Fruit fly (Drosophila melanogaster) whole organism, prepupa: ENCODE results near the gene CLIP-190.

Experiments
- Blimp-1 ChIP-seq: fragments of 200-800 bp; sonication (Bioruptor generic); optimal IDR thresholded peaks from 3 replicates; lab custom pipeline; 2017; ENCODE audit warnings: missing biosample characterization, missing genetic modification characterization, mild to moderate bottlenecking, moderate library complexity, missing genetic modification reagents
- CG10631 ChIP-seq: fragments of 200-800 bp; sonication (Bioruptor generic); optimal IDR thresholded peaks from 2 replicates; lab custom pipeline; 2016; ENCODE audit warnings: missing biosample characterization, missing genetic modification characterization
- CG11294 ChIP-seq: fragments of 200-800 bp; sonication (Bioruptor generic); IDR thresholded peaks from 2 replicates; pipeline ENCODE4 v1.3.6; 2022; ENCODE audit warnings: missing biosample characterization, missing genetic modification characterization
- CG11762 ChIP-seq: fragments of 200-800 bp; sonication (Bioruptor generic); optimal IDR thresholded peaks from 3 replicates; lab custom pipeline; 2016; ENCODE audit warnings: missing biosample characterization, missing genetic modification characterization; ENCODE audit not compliant: insufficient read depth
- CG11902 ChIP-seq: fragments of 200-800 bp; sonication (Bioruptor generic); optimal IDR thresholded peaks from 3 replicates; lab custom pipeline; 2016; ENCODE audit warnings: missing biosample characterization, missing genetic modification characterization
- CG15336 ChIP-seq: fragments of 200-800 bp; sonication (Bioruptor generic); IDR thresholded peaks from 2 replicates; pipeline ENCODE4 v1.3.6; 2022; ENCODE audit warnings: missing biosample characterization, missing genetic modification characterization
- CG16779 ChIP-seq: fragments of 200-800 bp; sonication (Bioruptor generic); optimal IDR thresholded peaks from 3 replicates; lab custom pipeline; 2017; ENCODE audit warnings: missing biosample characterization, mild to moderate bottlenecking, missing genetic modification characterization
- CG3032 ChIP-seq: fragments of 200-800 bp; optimal IDR thresholded peaks from 2 replicates; lab custom pipeline; 2019; ENCODE audit warnings: missing biosample characterization, mild to moderate bottlenecking, missing genetic modification characterization, moderate library complexity
- CG31627 ChIP-seq: fragments of 200-800 bp; sonication (Bioruptor generic); optimal IDR thresholded peaks from 3 replicates; lab custom pipeline; 2016; ENCODE audit warnings: missing biosample characterization, missing genetic modification characterization
- CG32006 ChIP-seq: fragments of 200-800 bp; sonication (Bioruptor generic); optimal IDR thresholded peaks from 3 replicates; lab custom pipeline; 2017; ENCODE audit warnings: missing biosample characterization, mild to moderate bottlenecking, missing genetic modification characterization
- CG34406 ChIP-seq: fragments of 200-800 bp; sonication (Bioruptor generic); optimal IDR thresholded peaks from 3 replicates; lab custom pipeline; 2016; ENCODE audit warnings: missing biosample characterization, missing genetic modification characterization
- CG3919 ChIP-seq: fragments of 200-800 bp; sonication (Bioruptor generic); optimal IDR thresholded peaks from 3 replicates; lab custom pipeline; 2016; ENCODE audit warnings: missing biosample characterization, missing genetic modification characterization
- CG6163 ChIP-seq: fragments of 200-800 bp; sonication (Bioruptor generic); IDR thresholded peaks from 3 replicates; pipeline ENCODE4 v1.3.6; 2022; ENCODE audit warnings: missing biosample characterization, missing genetic modification characterization
- CG6276 ChIP-seq: fragments of 200-800 bp; sonication (Bioruptor generic); optimal IDR thresholded peaks from 2 replicates; lab custom pipeline; 2017; ENCODE audit warnings: missing biosample characterization, mild to moderate bottlenecking, missing genetic modification characterization
- CG6792 ChIP-seq: fragments of 200-800 bp; sonication (Bioruptor generic); optimal IDR thresholded peaks from 3 replicates; lab custom pipeline; 2016; ENCODE audit warnings: missing biosample characterization, missing genetic modification characterization
- CG7368 ChIP-seq: fragments of 200-800 bp; sonication (Bioruptor generic); optimal IDR thresholded peaks from 3 replicates; lab custom pipeline; 2016; ENCODE audit warnings: missing biosample characterization, missing genetic modification characterization
- CG8119 ChIP-seq: fragments of 200-800 bp; sonication (Bioruptor generic); IDR thresholded peaks from 3 replicates; pipeline ENCODE4 v1.3.6; 2022; ENCODE audit warnings: missing biosample characterization, missing genetic modification characterization
- CG8319 ChIP-seq: fragments of 200-800 bp; sonication (Bioruptor generic); optimal IDR thresholded peaks from 3 replicates; lab custom pipeline; 2016; ENCODE audit warnings: missing biosample characterization, missing genetic modification characterization
- CG8632 ChIP-seq: fragments of 200-800 bp; sonication (Bioruptor generic); optimal IDR thresholded peaks from 3 replicates; lab custom pipeline; 2016; ENCODE audit warnings: missing biosample characterization, missing genetic modification characterization
- Eip78C ChIP-seq: fragments of 200-800 bp; sonication (Bioruptor generic); peaks from one replicate; lab custom pipeline; 2016; ENCODE audit warnings: missing biosample characterization, missing genetic modification characterization
- Eip93F ChIP-seq: fragments of 200-800 bp; sonication (Bioruptor generic); optimal IDR thresholded peaks from 2 replicates; lab custom pipeline; 2016; ENCODE audit warnings: missing biosample characterization, mild to moderate bottlenecking, missing genetic modification characterization
- Ets96B ChIP-seq: fragments of 200-800 bp; optimal IDR thresholded peaks from 2 replicates; lab custom pipeline; 2019; ENCODE audit warnings: missing biosample characterization, mild to moderate bottlenecking, missing genetic modification characterization, moderate library complexity
- Hr39 ChIP-seq: fragments of 200-800 bp; sonication (Bioruptor generic); optimal IDR thresholded peaks from 2 replicates; lab custom pipeline; 2016; ENCODE audit warnings: missing biosample characterization, missing genetic modification characterization
- Hr4 ChIP-seq: fragments of 200-800 bp; sonication (Bioruptor generic); optimal IDR thresholded peaks from 3 replicates; lab custom pipeline; 2016; ENCODE audit warnings: missing biosample characterization, missing genetic modification characterization
- Lpt ChIP-seq: fragments of 200-800 bp; sonication (Bioruptor generic); optimal IDR thresholded peaks from 3 replicates; lab custom pipeline; 2016; ENCODE audit warnings: missing biosample characterization, missing genetic modification characterization
- Met ChIP-seq: fragments of 200-800 bp; sonication (Bioruptor generic); optimal IDR thresholded peaks from 3 replicates; lab custom pipeline; 2016; ENCODE audit warnings: missing biosample characterization, missing genetic modification characterization
- OdsH ChIP-seq: fragments of 200-800 bp; sonication (Bioruptor generic); optimal IDR thresholded peaks from 3 replicates; lab custom pipeline; 2016; ENCODE audit warnings: missing biosample characterization, missing genetic modification characterization
- Smox ChIP-seq: fragments of 200-800 bp; sonication (Bioruptor generic); optimal IDR thresholded peaks from 3 replicates; lab custom pipeline; 2016; ENCODE audit warnings: missing biosample characterization, missing genetic modification characterization
- Sox102F ChIP-seq: fragments of 200-800 bp; sonication (Bioruptor generic); optimal IDR thresholded peaks from 2 replicates; lab custom pipeline; 2016; ENCODE audit warnings: missing biosample characterization, mild to moderate bottlenecking, missing genetic modification characterization
- Sox15 ChIP-seq: fragments of 200-800 bp; sonication (Bioruptor generic); optimal IDR thresholded peaks from 3 replicates; lab custom pipeline; 2016; ENCODE audit warnings: missing biosample characterization, missing genetic modification characterization
- acj6 ChIP-seq: fragments of 200-800 bp; sonication (Bioruptor generic); optimal IDR thresholded peaks from 3 replicates; lab custom pipeline; 2016; ENCODE audit warnings: missing biosample characterization, missing genetic modification characterization
- dac ChIP-seq: fragments of 200-800 bp; sonication (Bioruptor generic); optimal IDR thresholded peaks from 2 replicates; lab custom pipeline; 2017; ENCODE audit warnings: missing biosample characterization, mild to moderate bottlenecking, missing genetic modification characterization
- dsx ChIP-seq: fragments of 200-800 bp; optimal IDR thresholded peaks from 3 replicates; lab custom pipeline; 2019; ENCODE audit warnings: missing biosample characterization, mild to moderate bottlenecking, missing genetic modification characterization, moderate library complexity; ENCODE audit not compliant: poor library complexity, severe bottlenecking
- eg ChIP-seq: fragments of 200-800 bp; sonication (Bioruptor generic); IDR thresholded peaks from 3 replicates; pipeline ENCODE4 v1.3.6; 2022; ENCODE audit warnings: missing biosample characterization, missing genetic modification characterization
- esn ChIP-seq: fragments of 200-800 bp; sonication (Bioruptor generic); optimal IDR thresholded peaks from 2 replicates; lab custom pipeline; 2016; ENCODE audit warnings: missing biosample characterization, mild to moderate bottlenecking, missing genetic modification characterization, moderate library complexity
- fd59A ChIP-seq: fragments of 200-800 bp; sonication (Bioruptor generic); optimal IDR thresholded peaks from 2 replicates; lab custom pipeline; 2017; ENCODE audit warnings: missing biosample characterization, mild to moderate bottlenecking, missing genetic modification characterization, missing genetic modification reagents
- fd85E ChIP-seq: fragments of 200-800 bp; sonication (Bioruptor generic); optimal IDR thresholded peaks from 3 replicates; lab custom pipeline; 2016; ENCODE audit warnings: missing biosample characterization, missing genetic modification characterization
- lz ChIP-seq: fragments of 200-800 bp; sonication (Bioruptor generic); optimal IDR thresholded peaks from 3 replicates; lab custom pipeline; 2016; ENCODE audit warnings: missing biosample characterization, missing genetic modification characterization
- net ChIP-seq: fragments of 200-800 bp; sonication (Bioruptor generic); optimal IDR thresholded peaks from 3 replicates; lab custom pipeline; 2016; ENCODE audit warnings: missing biosample characterization, missing genetic modification characterization
- salr ChIP-seq, 2 experiments: fragments of 200-800 bp; sonication (Bioruptor generic); optimal IDR thresholded peaks; 3 replicates each; lab custom pipeline; 2016 to 2018; ENCODE audit warnings: missing biosample characterization in 2 of 2, missing genetic modification characterization in 2 of 2, mild to moderate bottlenecking in 1 of 2
- spab ChIP-seq: fragments of 200-800 bp; sonication (Bioruptor generic); optimal IDR thresholded peaks from 2 replicates; lab custom pipeline; 2017; ENCODE audit warnings: missing biosample characterization, mild to moderate bottlenecking, missing genetic modification characterization, missing genetic modification reagents
- ss ChIP-seq, 2 experiments: fragments of 200-800 bp; sonication (Bioruptor generic); optimal IDR thresholded peaks; 2 replicates in 1 of 2; 3 replicates in 1 of 2; lab custom pipeline; 2017 to 2018; ENCODE audit warnings: mild to moderate bottlenecking in 2 of 2, missing biosample characterization in 2 of 2, missing genetic modification characterization in 2 of 2, moderate library complexity in 1 of 2
- svp ChIP-seq: fragments of 200-800 bp; sonication (Bioruptor generic); peaks from one replicate; lab custom pipeline; 2016; ENCODE audit warnings: missing biosample characterization, missing genetic modification characterization
- topi ChIP-seq: fragments of 200-800 bp; sonication (Bioruptor generic); optimal IDR thresholded peaks from 3 replicates; lab custom pipeline; 2016; ENCODE audit warnings: missing biosample characterization, missing genetic modification characterization
- vri ChIP-seq: fragments of 200-800 bp; sonication (Bioruptor generic); optimal IDR thresholded peaks from 3 replicates; lab custom pipeline; 2016; ENCODE audit warnings: missing biosample characterization, mild to moderate bottlenecking, missing genetic modification characterization

CLIP-190 gene

dm6 chr2L:17389104-17389503 lies 4.6 kb downstream of the CLIP-190 start (continued):
- TF ChIP-seq Smox (GFP tag; lab: Kevin White, UChicago) (no peak), Hr4 (no peak), CG6276 (GFP tag; lab: Kevin White, UChicago) (peak; percentile 61), Met (no peak), Eip78C (GFP tag; lab: Kevin White, UChicago) (peak; percentile 65), CG6163 (GFP tag; lab: Robert Waterston, UW) (peak; percentile 81; the same call in 2 of the 3 replicates), lz (GFP tag; lab: Kevin White, UChicago) (no peak), CG11762 (no peak), Sox15 (GFP tag; lab: Kevin White, UChicago) (no peak), CG32006 (GFP tag; lab: Kevin White, UChicago) (peak; percentile 24), svp (peak; percentile 87), spab (GFP tag; lab: Kevin White, UChicago) (peak; percentile 31), dsx (GFP tag; lab: Kevin White, UChicago) (no peak), salr (GFP tag; optimal IDR thresholded peaks at IDR 0.05; lab: Kevin White, UChicago) (peak in 1 of 2 experiments; percentile 38), CG10631 (GFP tag; lab: Kevin White, UChicago) (no peak), CG16779 (peak; percentile 43), vri (peak; percentile 74), CG31627 (no peak), CG8119 (GFP tag; lab: Robert Waterston, UW) (peak; percentile 56; the same call in 2 of the 3 replicates), CG11902 (GFP tag; lab: Kevin White, UChicago) (no peak), fd59A (GFP tag; lab: Kevin White, UChicago) (no peak)

dm6 chr2L:17390782-17391181 lies 6.3 kb downstream of the CLIP-190 start:
- TF ChIP-seq Sox102F (no peak), CG8632 (GFP tag; lab: Kevin White, UChicago) (no peak), vri (no peak), Eip93F (no peak), ss (GFP tag; optimal IDR thresholded peaks at IDR 0.05; lab: Kevin White, UChicago) (no peak), Sox15 (GFP tag; lab: Kevin White, UChicago) (no peak), svp (no peak), CG8319 (no peak)
- TF ChIP-seq, all 60 proteins: peak for 0

dm6 chr2L:17394939-17395338 lies 10.4 kb downstream of the CLIP-190 start:
- TF ChIP-seq esn (GFP tag; lab: Kevin White, UChicago), result no peak
- peak; percentile 88 for TF ChIP-seq svp
- TF ChIP-seq CG11294 (GFP tag; lab: Robert Waterston, UW), result no peak
- TF ChIP-seq CG6163 (GFP tag; lab: Robert Waterston, UW), result no peak
- no peak for TF ChIP-seq acj6

dm6 chr2L:17397372-17397771 lies 12.9 kb downstream of the CLIP-190 start:
- TF ChIP-seq Met (peak; percentile 1), eg (GFP tag; lab: Robert Waterston, UW) (0 out of 3 replicates have a peak, but pooled peaks have one; percentile 32), dac (GFP tag; lab: Kevin White, UChicago) (peak; percentile 33), spab (GFP tag; lab: Kevin White, UChicago) (no peak), svp (no peak), Hr39 (GFP tag; lab: Kevin White, UChicago) (no peak), CG6792 (GFP tag; lab: Kevin White, UChicago) (no peak), CG16779 (no peak), CG11294 (GFP tag; lab: Robert Waterston, UW) (no peak), OdsH (GFP tag; lab: Kevin White, UChicago) (peak; percentile 5), CG15336 (GFP tag; lab: Robert Waterston, UW) (peak; percentile 43), CG3919 (GFP tag; lab: Kevin White, UChicago) (peak; percentile 15), Ets96B (tag; lab: Kevin White, UChicago) (no peak), CG6276 (GFP tag; lab: Kevin White, UChicago) (peak; percentile 20), CG8119 (GFP tag; lab: Robert Waterston, UW) (peak; percentile 39; the same call in 1 of the 3 replicates), ss (GFP tag; optimal IDR thresholded peaks at IDR 0.05; lab: Kevin White, UChicago) (no peak), Blimp-1 (GFP tag; lab: Kevin White, UChicago) (no peak), CG34406 (GFP tag; lab: Kevin White, UChicago) (peak; percentile 6), Hr4 (peak; percentile 60), CG3032 (tag; lab: Kevin White, UChicago) (no peak), fd85E (no peak), net (GFP tag; lab: Kevin White, UChicago) (peak; percentile 0), Eip93F (no peak), CG10631 (GFP tag; lab: Kevin White, UChicago) (no peak), Lpt (GFP tag; lab: Kevin White, UChicago) (no peak), Eip78C (GFP tag; lab: Kevin White, UChicago) (peak; percentile 80), acj6 (no peak), CG7368 (GFP tag; lab: Kevin White, UChicago) (no peak), topi (GFP tag; lab: Kevin White, UChicago) (no peak), CG32006 (GFP tag; lab: Kevin White, UChicago) (peak; percentile 32)
- TF ChIP-seq, all 60 proteins: peak for 13
